Fruit fly (Drosophila melanogaster): ENCODE results near the gene Sec61gamma.

The Sec61gamma gene

dm6 chrX:19665684-19666141 lies 22.6 kb downstream of the Sec61gamma start (continued):
- TF ChIP-seq CG7928 (GFP tag; optimal IDR thresholded peaks at IDR 0.05) (no peak), al (GFP tag; IDR thresholded peaks at IDR 0.05) (peak; percentile 56), CG18476 (GFP tag; optimal IDR thresholded peaks at IDR 0.05) (no peak), CG1603 (tag; optimal IDR thresholded peaks at IDR 0.05) (peak; percentile 15), Aef1 (GFP tag; IDR thresholded peaks at IDR 0.05) (peak; percentile 73), Asciz (GFP tag; optimal IDR thresholded peaks at IDR 0.05) (no peak), CG32772 (GFP tag; IDR thresholded peaks at IDR 0.05) (peak; percentile 53; the same call in 1 of the 2 replicates), CG13775 (GFP tag; optimal IDR thresholded peaks at IDR 0.05) (peak; percentile 18), unc-4 (GFP tag; IDR thresholded peaks at IDR 0.05; ENCODE audit: partially characterized antibody) (no peak), tna (GFP tag; IDR thresholded peaks at IDR 0.05; ENCODE audit: partially characterized antibody) (peak; percentile 43; the same call in 1 of the 2 replicates), gsb (GFP tag; IDR thresholded peaks at IDR 0.05) (peak; percentile 48; the same call in 1 of the 2 replicates), CG31441 (GFP tag; IDR thresholded peaks at IDR 0.05) (no peak), CG10565 (GFP tag; optimal IDR thresholded peaks at IDR 0.05) (no peak), CkIIα-i1 (GFP tag; IDR thresholded peaks at IDR 0.05) (no peak), dpn (GFP tag; optimal IDR thresholded peaks at IDR 0.05) (peak; percentile 17 to 29), CG7786 (GFP tag; optimal IDR thresholded peaks at IDR 0.05) (peak; percentile 53), Hr78 (GFP tag; optimal IDR thresholded peaks at IDR 0.05) (peak in 1 of 2 experiments; percentile 2), CG14965 (GFP tag; optimal IDR thresholded peaks at IDR 0.05; ENCODE audit: borderline replicate concordance) (no peak), CG16813 (GFP tag; IDR thresholded peaks at IDR 0.05; ENCODE audit: partially characterized antibody) (peak; percentile 69), CG12219 (GFP tag; optimal IDR thresholded peaks at IDR 0.05) (no peak), ranshi (GFP tag; IDR thresholded peaks at IDR 0.05) (peak; percentile 63), CG12071 (GFP tag; optimal IDR thresholded peaks at IDR 0.05) (no peak), vnd (GFP tag; IDR thresholded peaks at IDR 0.05; ENCODE audit: partially characterized antibody) (peak; percentile 40; the same call in 1 of the 3 replicates), CG2875 (GFP tag; optimal IDR thresholded peaks at IDR 0.05) (no peak), CG13123 (GFP tag; optimal IDR thresholded peaks at IDR 0.05) (no peak), seq (GFP tag; IDR thresholded peaks at IDR 0.05) (no peak), HLH3B (GFP tag; IDR thresholded peaks at IDR 0.05) (0 out of 2 replicates have a peak, but pooled peaks have one; percentile 39), vvl (GFP tag; IDR thresholded peaks at IDR 0.05) (peak; percentile 59; the same call in 1 of the 2 replicates), CG7963 (GFP tag; IDR thresholded peaks at IDR 0.05; ENCODE audit: partially characterized antibody) (0 out of 3 replicates have a peak, but pooled peaks have one; percentile 35), Camta (GFP tag; optimal IDR thresholded peaks at IDR 0.05) (peak; percentile 5), run (tag; optimal IDR thresholded peaks at IDR 0.05) (no peak), CG2678 (tag; optimal IDR thresholded peaks at IDR 0.05) (peak; percentile 40), HLHmδ (GFP tag; optimal IDR thresholded peaks at IDR 0.05) (no peak), CG6272 (GFP tag; IDR thresholded peaks at IDR 0.05) (peak; percentile 71), CG31388 (GFP tag; optimal IDR thresholded peaks at IDR 0.05) (no peak), onecut (GFP tag; IDR thresholded peaks at IDR 0.05) (peak; percentile 31), ken (GFP tag; IDR thresholded peaks at IDR 0.05) (peak; percentile 30; the same call in 1 of the 3 replicates), Opbp (GFP tag; IDR thresholded peaks at IDR 0.05; ENCODE audit: partially characterized antibody) (peak; percentile 81), Scr (GFP tag; IDR thresholded peaks at IDR 0.05; ENCODE audit: partially characterized antibody) (peak; percentile 42; the same call in 1 of the 2 replicates), mld (GFP tag; IDR thresholded peaks at IDR 0.05; ENCODE audit: partially characterized antibody) (no peak), TFAM (GFP tag; optimal IDR thresholded peaks at IDR 0.05) (no peak), tx (GFP tag; optimal IDR thresholded peaks at IDR 0.05) (no peak), esg (GFP tag; conservative IDR thresholded peaks at IDR 0.05) (no peak; the same call in 1 of the 2 replicates), ase (GFP tag; IDR thresholded peaks at IDR 0.05) (no peak), CG4360 (GFP tag; IDR thresholded peaks at IDR 0.05) (0 out of 2 replicates have a peak, but pooled peaks have one; percentile 10), ind (GFP tag; optimal IDR thresholded peaks at IDR 0.05) (peak; percentile 25), CG8944 (GFP tag; optimal IDR thresholded peaks at IDR 0.05) (peak; percentile 34), CG17361 (GFP tag; IDR thresholded peaks at IDR 0.05) (no peak), CG14050 (GFP tag; IDR thresholded peaks at IDR 0.05) (no peak)

Measured in whole organism, embryonic.